Worm (Caenorhabditis elegans): ENCODE measurements around the gene srw-3.

DNA sequence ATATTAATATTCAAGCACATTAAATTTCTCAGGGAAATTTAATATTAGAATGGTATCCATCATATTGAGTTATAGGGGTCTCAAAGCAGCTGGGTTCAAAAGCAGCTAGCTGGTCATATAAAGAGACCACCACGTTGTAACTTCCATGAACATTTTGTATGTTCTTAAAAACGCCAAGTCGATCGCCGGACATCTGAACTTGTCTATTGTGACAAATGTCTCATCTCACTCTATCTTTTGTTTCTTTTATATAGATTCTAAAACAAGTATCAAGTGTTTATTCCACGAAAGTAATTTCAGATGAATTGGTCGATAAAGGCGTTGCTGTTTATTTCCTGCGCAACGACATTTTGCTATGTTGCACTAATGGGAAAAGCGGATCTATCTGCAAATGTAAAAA is 8.6 kb upstream of the srw-3 start, which contains the start of gene ZK105.3:
- TF ChIP-seq xnd-1 (tag; optimal IDR thresholded peaks at IDR 0.05) (no peak), nhr-90 (tag; optimal IDR thresholded peaks at IDR 0.05) (no peak), dpl-1 (GFP tag; optimal IDR thresholded peaks at IDR 0.05) (no peak), C06A6.2 (GFP tag; conservative IDR thresholded peaks at IDR 0.05) (no peak), tlf-1 (GFP tag; optimal IDR thresholded peaks at IDR 0.05) (no peak), aptf-2 (GFP tag; conservative IDR thresholded peaks at IDR 0.05) (no peak), F39B2.1 (GFP tag; IDR thresholded peaks at IDR 0.05) (no peak)

Data from whole organism, young adult.